Fruit fly (Drosophila melanogaster): ENCODE results near the gene CG8564.

- no peak for TF ChIP-seq usp (GFP tag; optimal IDR thresholded peaks at IDR 0.05)
- TF ChIP-seq CG8478 (optimal IDR thresholded peaks at IDR 0.05): no peak
These were observed 44.6 kb upstream of the CG8564 start for dm6 chr3L:7432265-7432664.
